Worm (Caenorhabditis elegans) whole organism, late embryonic: ENCODE measurements around the gene rbm-17.

Experiments
- C08G9.2 ChIP-seq: sonication (generic microtip); optimal IDR thresholded peaks from 2 replicates; lab custom pipeline; 2016; ENCODE audit warnings: mild to moderate bottlenecking, missing genetic modification characterization, moderate library complexity, missing compliant biosample characterization
- C38D4.7 ChIP-seq: fragments of 200-800 bp; sonication (Bioruptor generic); optimal IDR thresholded peaks from 2 replicates; lab custom pipeline; 2018; ENCODE audit warnings: mild to moderate bottlenecking, missing genetic modification characterization, moderate library complexity, missing compliant biosample characterization
- F13H6.1 ChIP-seq: sonication (generic microtip); optimal IDR thresholded peaks from 2 replicates; lab custom pipeline; 2016; ENCODE audit warnings: missing genetic modification characterization, missing compliant biosample characterization
- K02D7.2 ChIP-seq: sonication (generic microtip); optimal IDR thresholded peaks from 2 replicates; lab custom pipeline; 2017; ENCODE audit warnings: mild to moderate bottlenecking, missing genetic modification characterization, missing compliant biosample characterization
- K09A11.1 ChIP-seq: sonication (generic microtip); optimal IDR thresholded peaks from 2 replicates; lab custom pipeline; 2017; ENCODE audit warnings: antibody characterized with exemption, mild to moderate bottlenecking, missing genetic modification characterization, missing compliant biosample characterization; ENCODE audit not compliant: insufficient read depth
- T23F11.4 ChIP-seq: fragments of 200-800 bp; sonication (Bioruptor generic); optimal IDR thresholded peaks from 2 replicates; lab custom pipeline; 2018; ENCODE audit warnings: mild to moderate bottlenecking, missing genetic modification characterization, missing compliant biosample characterization
- Y22D7AL.16 ChIP-seq: sonication (generic microtip); optimal IDR thresholded peaks from 2 replicates; lab custom pipeline; 2016; ENCODE audit warnings: missing genetic modification characterization, missing compliant biosample characterization
- ama-1 ChIP-seq: fragments of 150-350 bp; optimal IDR thresholded peaks from 2 replicates; lab custom pipeline; 2014
- ceh-14 ChIP-seq: sonication (generic microtip); optimal IDR thresholded peaks from 2 replicates; lab custom pipeline; 2016; ENCODE audit warnings: missing genotype, missing genetic modification characterization, missing compliant biosample characterization
- ceh-18 ChIP-seq: sonication (generic microtip); optimal IDR thresholded peaks from 2 replicates; lab custom pipeline; 2016; ENCODE audit warnings: missing genetic modification characterization, missing compliant biosample characterization
- ceh-19 ChIP-seq: fragments of 200-800 bp; sonication (Bioruptor generic); optimal IDR thresholded peaks from 2 replicates; lab custom pipeline; 2018; ENCODE audit warnings: mild to moderate bottlenecking, missing genetic modification characterization, missing compliant biosample characterization
- ceh-2 ChIP-seq: sonication (generic microtip); optimal IDR thresholded peaks from 2 replicates; lab custom pipeline; 2016; ENCODE audit warnings: missing genotype, missing genetic modification characterization, missing compliant biosample characterization
- ceh-22 ChIP-seq: sonication (generic microtip); optimal IDR thresholded peaks from 2 replicates; lab custom pipeline; 2017; ENCODE audit warnings: missing biosample characterization, missing genetic modification characterization
- ceh-30 ChIP-seq: fragments of 150-350 bp; optimal IDR thresholded peaks from 2 replicates; lab custom pipeline; 2014; ENCODE audit warnings: missing biosample characterization, missing genetic modification characterization
- ceh-31 ChIP-seq: sonication (generic microtip); optimal IDR thresholded peaks from 2 replicates; lab custom pipeline; 2016; ENCODE audit warnings: missing genetic modification characterization, missing compliant biosample characterization
- ceh-34 ChIP-seq: sonication (generic microtip); optimal IDR thresholded peaks from 2 replicates; lab custom pipeline; 2016; ENCODE audit warnings: mild to moderate bottlenecking, missing genetic modification characterization, missing compliant biosample characterization
- ceh-48 ChIP-seq: sonication (generic microtip); optimal IDR thresholded peaks from 2 replicates; lab custom pipeline; 2016; ENCODE audit warnings: missing genetic modification characterization, inconsistent platforms, missing compliant biosample characterization
- ceh-6 ChIP-seq: fragments of 200-800 bp; sonication (Bioruptor generic); optimal IDR thresholded peaks from 2 replicates; lab custom pipeline; 2018; ENCODE audit warnings: mild to moderate bottlenecking, missing genetic modification characterization, missing compliant biosample characterization
- dmd-4 ChIP-seq: sonication (generic microtip); optimal IDR thresholded peaks from 2 replicates; lab custom pipeline; 2016; ENCODE audit warnings: borderline replicate concordance, missing genetic modification characterization, missing compliant biosample characterization
- dve-1 ChIP-seq: sonication (generic microtip); optimal IDR thresholded peaks from 2 replicates; lab custom pipeline; 2017; ENCODE audit warnings: antibody characterized with exemption, mild to moderate bottlenecking, missing genetic modification characterization, missing compliant biosample characterization
- elt-4 ChIP-seq: sonication (generic microtip); optimal IDR thresholded peaks from 2 replicates; lab custom pipeline; 2016; ENCODE audit warnings: missing genetic modification characterization, missing compliant biosample characterization
- ets-4 ChIP-seq: sonication (generic microtip); optimal IDR thresholded peaks from 2 replicates; lab custom pipeline; 2016; ENCODE audit warnings: missing genetic modification characterization, missing compliant biosample characterization
- fkh-6 ChIP-seq: sonication (generic microtip); optimal IDR thresholded peaks from 2 replicates; lab custom pipeline; 2016; ENCODE audit warnings: missing genetic modification characterization, missing compliant biosample characterization
- gmeb-2 ChIP-seq: sonication (generic microtip); optimal IDR thresholded peaks from 2 replicates; lab custom pipeline; 2016; ENCODE audit warnings: missing genetic modification characterization, inconsistent platforms, missing compliant biosample characterization
- hlh-30 ChIP-seq: sonication (generic microtip); optimal IDR thresholded peaks from 2 replicates; lab custom pipeline; 2017; ENCODE audit warnings: antibody characterized with exemption, missing genetic modification characterization, missing compliant biosample characterization; ENCODE audit not compliant: insufficient read depth
- hlh-6 ChIP-seq: sonication (generic microtip); optimal IDR thresholded peaks from 2 replicates; lab custom pipeline; 2016; ENCODE audit warnings: missing genotype, missing genetic modification characterization, missing compliant biosample characterization
- hlh-8 ChIP-seq: sonication (generic microtip); optimal IDR thresholded peaks from 2 replicates; lab custom pipeline; 2016; ENCODE audit warnings: missing genotype, missing genetic modification characterization, missing compliant biosample characterization
- madf-2 ChIP-seq: sonication (generic microtip); optimal IDR thresholded peaks from 2 replicates; lab custom pipeline; 2017; ENCODE audit warnings: missing genetic modification characterization, missing compliant biosample characterization
- nfya-1 ChIP-seq: sonication (generic microtip); optimal IDR thresholded peaks from 2 replicates; lab custom pipeline; 2017; ENCODE audit warnings: missing genetic modification characterization, mild to moderate bottlenecking, missing compliant biosample characterization, antibody characterized with exemption, moderate library complexity
- pat-9 ChIP-seq: fragments of 200-800 bp; sonication (Bioruptor generic); optimal IDR thresholded peaks from 2 replicates; lab custom pipeline; 2018; ENCODE audit warnings: mild to moderate bottlenecking, missing genetic modification characterization, moderate library complexity, missing compliant biosample characterization
- pax-1 ChIP-seq: fragments of 150-350 bp; optimal IDR thresholded peaks from 2 replicates; lab custom pipeline; 2014; ENCODE audit warnings: missing biosample characterization, missing genetic modification characterization
- pqm-1 ChIP-seq: sonication (generic microtip); optimal IDR thresholded peaks from 2 replicates; lab custom pipeline; 2016; ENCODE audit warnings: missing genetic modification characterization, missing compliant biosample characterization
- pros-1 ChIP-seq: fragments of 150-350 bp; optimal IDR thresholded peaks from 2 replicates; lab custom pipeline; 2014; ENCODE audit warnings: missing biosample characterization, missing genetic modification reagents, missing genetic modification characterization
- ref-2 ChIP-seq: sonication (generic microtip); optimal IDR thresholded peaks from 2 replicates; lab custom pipeline; 2016; ENCODE audit warnings: missing genetic modification characterization, missing compliant biosample characterization
- rnt-1 ChIP-seq: sonication (generic microtip); optimal IDR thresholded peaks from 2 replicates; lab custom pipeline; 2016; ENCODE audit warnings: missing genetic modification characterization, missing compliant biosample characterization
- syd-9 ChIP-seq: sonication (generic microtip); optimal IDR thresholded peaks from 2 replicates; lab custom pipeline; 2016; ENCODE audit warnings: mild to moderate bottlenecking, missing genetic modification characterization, moderate library complexity, missing compliant biosample characterization
- tbx-2 ChIP-seq: sonication (generic microtip); optimal IDR thresholded peaks from 2 replicates; lab custom pipeline; 2016; ENCODE audit warnings: missing genetic modification characterization, missing compliant biosample characterization
- tbx-7 ChIP-seq: sonication (generic microtip); optimal IDR thresholded peaks from 2 replicates; lab custom pipeline; 2016; ENCODE audit warnings: missing genotype, missing genetic modification characterization, missing compliant biosample characterization
- ttx-3 ChIP-seq: sonication (generic microtip); optimal IDR thresholded peaks from 2 replicates; lab custom pipeline; 2016; ENCODE audit warnings: missing genetic modification reagents, missing genetic modification characterization, missing compliant biosample characterization
- unc-3 ChIP-seq, 2 experiments: fragments of 200-800 bp in 1 of 2; sonication (Bioruptor generic) in 1 of 2; sonication (generic microtip) in 1 of 2; conservative IDR thresholded peaks in 1 of 2; optimal IDR thresholded peaks in 1 of 2; 2 replicates each; pipeline versions ENCODE4 v1.3.6 to Lab custom; 2016 to 2022; ENCODE audit warnings: missing compliant biosample characterization in 2 of 2, missing genetic modification characterization in 2 of 2, missing genetic modification reagents in 1 of 2
- unc-42 ChIP-seq: sonication (generic microtip); optimal IDR thresholded peaks from 2 replicates; lab custom pipeline; 2016; ENCODE audit warnings: missing genotype, missing genetic modification characterization, missing compliant biosample characterization
- unc-55 ChIP-seq: sonication (generic microtip); optimal IDR thresholded peaks from 2 replicates; lab custom pipeline; 2017; ENCODE audit warnings: missing biosample characterization, missing genetic modification reagents, missing genetic modification characterization
- unc-86 ChIP-seq: sonication (generic microtip); optimal IDR thresholded peaks from 2 replicates; lab custom pipeline; 2016; ENCODE audit warnings: missing genetic modification characterization, missing compliant biosample characterization
- zip-5 ChIP-seq: sonication (generic microtip); optimal IDR thresholded peaks from 2 replicates; lab custom pipeline; 2016; ENCODE audit warnings: missing genetic modification characterization, missing compliant biosample characterization

rbm-17 gene

DNA sequence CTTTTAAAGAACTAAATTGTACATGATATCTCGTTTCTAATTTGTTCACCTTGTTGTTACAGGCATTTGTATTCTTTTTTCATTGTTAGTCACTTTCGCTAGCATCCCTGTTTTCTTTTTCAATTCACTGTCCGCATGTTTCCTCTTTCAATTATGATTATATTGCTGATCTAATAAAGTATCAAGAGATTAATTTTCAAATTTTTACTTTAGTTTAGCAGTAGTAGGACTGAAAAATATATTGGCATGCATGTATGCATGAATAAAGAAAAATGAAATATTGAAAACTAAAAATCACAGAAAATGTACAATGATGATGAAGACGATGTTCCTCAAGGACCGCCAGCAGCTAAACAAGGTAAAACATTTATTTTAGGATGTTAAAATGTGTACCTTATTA lies at the start of gene rbm-17:
rbm-17 (plus strand) TSS at position 301 of the 400 bp plus-strand sequence.
- no peak for TF ChIP-seq ttx-3 (tag; lab: Kevin White, UChicago)
- no peak for TF ChIP-seq ref-2 (tag; lab: Kevin White, UChicago)

DNA sequence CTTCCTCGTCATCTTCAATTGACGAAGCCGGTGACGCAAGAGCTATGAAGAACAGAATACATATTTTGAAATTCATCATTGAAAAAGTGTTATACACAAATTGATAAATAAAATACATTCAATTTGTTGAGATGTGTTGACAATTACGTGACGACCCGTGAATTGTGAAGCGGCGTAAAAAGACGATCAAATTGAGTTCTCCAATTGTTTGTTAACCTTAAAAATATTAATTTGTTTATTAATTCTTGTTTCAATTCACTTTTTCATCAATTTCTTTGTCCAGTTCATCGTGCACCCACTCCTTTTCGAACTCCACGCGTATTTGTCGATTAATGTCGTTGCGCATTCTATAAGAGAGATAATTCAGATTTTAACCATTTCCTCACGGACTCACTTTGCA lies 46.0 kb upstream of the rbm-17 start, which contains the start of gene spe-36:
spe-36 (minus strand) TSS at position 101 of the 400 bp plus-strand sequence.
- TF ChIP-seq ceh-2 (tag; lab: Kevin White, UChicago) (no peak), elt-4 (tag; lab: Kevin White, UChicago) (no peak), madf-2 (tag; lab: Kevin White, UChicago) (no peak)

DNA sequence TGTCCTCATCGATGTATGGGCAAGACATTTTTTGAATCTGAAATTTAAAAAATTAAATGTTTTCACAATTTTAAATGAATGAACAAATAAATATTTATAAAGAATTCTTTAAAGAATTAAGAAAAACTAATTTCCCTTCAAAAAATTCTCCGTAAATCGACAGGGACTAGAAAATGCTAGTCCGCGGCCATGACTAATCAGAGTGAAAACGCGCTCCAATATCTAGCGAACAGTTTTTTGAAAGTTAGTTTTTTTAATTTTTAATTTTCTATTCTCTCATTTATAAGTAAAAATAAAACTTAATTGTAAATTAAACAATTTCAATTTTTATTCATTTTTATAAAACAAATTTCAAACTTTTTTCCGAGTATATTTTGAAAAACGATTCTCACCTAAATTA lies 45.3 kb upstream of the rbm-17 start:
- TF ChIP-seq ceh-31 (peak; percentile 12), ceh-2 (tag; lab: Kevin White, UChicago) (peak; percentile 36), ets-4 (peak; percentile 44), hlh-6 (tag; lab: Kevin White, UChicago) (no peak), tbx-7 (tag; lab: Kevin White, UChicago) (no peak), C08G9.2 (tag; lab: Kevin White, UChicago) (peak; percentile 55), zip-5 (peak; percentile 66)

DNA sequence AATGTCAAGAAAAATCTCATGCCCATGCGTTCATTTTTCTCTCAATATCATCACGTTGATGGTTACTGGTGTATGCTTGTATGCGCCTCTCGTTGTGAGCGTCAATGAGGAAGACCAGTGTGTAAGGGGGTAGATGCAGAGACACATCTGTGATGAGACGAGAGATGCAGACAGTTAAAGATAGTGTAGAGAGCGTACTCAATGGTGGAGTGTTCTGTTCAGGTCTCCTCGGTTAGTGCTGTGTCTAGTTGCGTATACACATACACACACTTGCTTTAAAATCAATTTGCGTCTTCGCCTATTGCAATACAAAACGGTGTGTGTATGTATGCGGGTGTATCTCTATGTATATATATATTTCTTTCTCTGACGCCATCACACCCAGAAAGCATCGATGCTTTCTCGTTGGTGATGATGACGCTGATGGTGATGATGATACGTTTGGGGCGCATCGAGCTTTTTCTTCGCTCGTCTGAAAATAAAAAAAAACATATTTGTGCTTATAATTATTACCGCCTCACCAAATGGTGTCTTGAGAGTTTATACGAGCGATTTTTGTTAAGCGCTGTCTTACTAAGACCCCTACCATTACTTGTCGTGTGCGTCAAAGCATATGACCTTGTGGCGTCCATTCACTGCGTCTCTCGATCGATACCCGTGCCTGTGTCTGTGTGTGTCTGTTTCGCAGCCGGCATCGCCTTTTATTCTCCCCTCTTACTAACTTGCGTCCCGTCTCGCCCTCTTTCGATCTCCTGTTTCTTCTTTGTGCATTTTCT lies 44.5 kb upstream of the rbm-17 start, which contains the start of gene F40F11.3:
F40F11.3 (minus strand) TSS at position 589 of the 776 bp plus-strand sequence.
- TF ChIP-seq ttx-3 (tag; lab: Kevin White, UChicago) (peak; percentile 23), dve-1 (tag; lab: Kevin White, UChicago) (peak; percentile 77), hlh-8 (tag; lab: Kevin White, UChicago) (peak; percentile 67), K09A11.1 (tag; lab: Kevin White, UChicago) (peak; percentile 1), K02D7.2 (tag; lab: Kevin White, UChicago) (no peak), Y22D7AL.16 (tag; lab: Kevin White, UChicago) (no peak), nfya-1 (tag; lab: Kevin White, UChicago) (peak; percentile 88), rnt-1 (tag; lab: Kevin White, UChicago) (no peak), syd-9 (tag; lab: Kevin White, UChicago) (no peak), pat-9 (tag; lab: Kevin White, UChicago) (peak; percentile 31), ama-1 (lab: Kevin White, UChicago) (no peak), tbx-2 (tag; lab: Kevin White, UChicago) (peak; percentile 80), ceh-6 (GFP tag; lab: Kevin White, UChicago) (peak; percentile 16), C08G9.2 (tag; lab: Kevin White, UChicago) (no peak), F13H6.1 (peak; percentile 24), pqm-1 (tag; lab: Kevin White, UChicago) (no peak), ceh-18 (tag; lab: Kevin White, UChicago) (peak; percentile 69), hlh-30 (peak; percentile 68), gmeb-2 (no peak), ceh-48 (peak; percentile 33), ceh-22 (tag; lab: Kevin White, UChicago) (peak; percentile 86), unc-55 (GFP tag; lab: Kevin White, UChicago) (peak; percentile 86), ceh-34 (peak; percentile 70), dmd-4 (tag; lab: Kevin White, UChicago) (no peak), unc-42 (tag; lab: Kevin White, UChicago) (peak; percentile 91), unc-86 (tag; lab: Kevin White, UChicago) (no peak), pax-1 (tag; lab: Kevin White, UChicago) (no peak), ceh-14 (tag; lab: Kevin White, UChicago) (peak; percentile 36), pros-1 (peak; percentile 76), ceh-19 (GFP tag; lab: Kevin White, UChicago) (peak; percentile 41), ceh-30 (tag; lab: Kevin White, UChicago) (peak; percentile 37), ceh-31 (peak; percentile 58), fkh-6 (no peak), elt-4 (tag; lab: Kevin White, UChicago) (no peak), T23F11.4 (GFP tag; lab: Kevin White, UChicago) (no peak), C38D4.7 (GFP tag; lab: Kevin White, UChicago) (no peak), unc-3 (GFP tag; conservative IDR thresholded peaks at IDR 0.05; lab: Robert Waterston, UW) (no peak), unc-3 (tag; optimal IDR thresholded peaks at IDR 0.05; lab: Kevin White, UChicago) (no peak)
